Fruit fly (Drosophila melanogaster) whole organism, embryonic: ENCODE measurements around the gene Veneno.

ENCODE experiments used
- CG10274 ChIP-seq: fragments of 200-800 bp; sonication (Bioruptor generic); optimal IDR thresholded peaks from 3 replicates; lab custom pipeline; 2017; ENCODE audit warnings: missing biosample characterization, mild to moderate bottlenecking, missing genetic modification characterization
- CG10321 ChIP-seq: fragments of 200-800 bp; sonication (Bioruptor generic); IDR thresholded peaks from 2 replicates; pipeline ENCODE4 v1.3.6; 2022; ENCODE audit warnings: missing biosample characterization, missing genetic modification characterization
- CG10979 ChIP-seq: fragments of 200-800 bp; sonication (Bioruptor generic); optimal IDR thresholded peaks from 2 replicates; lab custom pipeline; 2018; ENCODE audit warnings: missing biosample characterization, mild to moderate bottlenecking, missing genetic modification characterization, moderate library complexity
- CG11398 ChIP-seq: fragments of 200-800 bp; sonication (Bioruptor generic); optimal IDR thresholded peaks from 2 replicates; lab custom pipeline; 2016; ENCODE audit warnings: missing biosample characterization, missing genetic modification characterization
- CG11695 ChIP-seq: fragments of 200-800 bp; sonication (Bioruptor generic); IDR thresholded peaks from 3 replicates; pipeline ENCODE4 v1.3.6; 2022; ENCODE audit warnings: missing biosample characterization, missing genetic modification characterization
- CG12155 ChIP-seq: fragments of 200-800 bp; sonication (Bioruptor generic); optimal IDR thresholded peaks from 3 replicates; lab custom pipeline; 2016; ENCODE audit warnings: missing biosample characterization, missing genetic modification characterization
- CG12942 ChIP-seq: fragments of 200-800 bp; sonication (Bioruptor generic); optimal IDR thresholded peaks from 3 replicates; lab custom pipeline; 2016; ENCODE audit warnings: missing biosample characterization, missing genetic modification characterization
- CG14014 ChIP-seq: fragments of 200-800 bp; sonication (Bioruptor generic); IDR thresholded peaks from 2 replicates; pipeline ENCODE4 v1.3.6; 2022; ENCODE audit warnings: missing biosample characterization, missing genetic modification characterization
- CG15601 ChIP-seq: fragments of 200-800 bp; sonication (Bioruptor generic); optimal IDR thresholded peaks from 3 replicates; lab custom pipeline; 2019; ENCODE audit warnings: missing biosample characterization, mild to moderate bottlenecking, missing genetic modification characterization, moderate library complexity
- CG16813 ChIP-seq: fragments of 200-800 bp; sonication (Bioruptor generic); IDR thresholded peaks from 3 replicates; pipeline ENCODE4 v1.3.6; 2022; ENCODE audit warnings: missing biosample characterization, missing genetic modification characterization; ENCODE audit not compliant: partially characterized antibody
- CG17802 ChIP-seq: fragments of 200-800 bp; sonication (Bioruptor generic); optimal IDR thresholded peaks from 2 replicates; lab custom pipeline; 2018; ENCODE audit warnings: missing biosample characterization, mild to moderate bottlenecking, missing genetic modification characterization, moderate library complexity
- CG18764 ChIP-seq: fragments of 200-800 bp; sonication (Bioruptor generic); optimal IDR thresholded peaks from 3 replicates; lab custom pipeline; 2016; ENCODE audit warnings: missing biosample characterization, missing genetic modification characterization
- CG30431 ChIP-seq: fragments of 200-800 bp; sonication (Bioruptor generic); optimal IDR thresholded peaks from 2 replicates; lab custom pipeline; 2017; ENCODE audit warnings: missing biosample characterization, missing genetic modification characterization
- CG3847 ChIP-seq: fragments of 200-800 bp; sonication (Bioruptor generic); IDR thresholded peaks from 2 replicates; pipeline ENCODE4 v1.3.6; 2022; ENCODE audit warnings: missing biosample characterization, missing genetic modification characterization
- CG3995 ChIP-seq: fragments of 200-800 bp; sonication (Bioruptor generic); optimal IDR thresholded peaks from 3 replicates; lab custom pipeline; 2016; ENCODE audit warnings: missing biosample characterization, missing genetic modification characterization
- CG6689 ChIP-seq: fragments of 200-800 bp; sonication (Bioruptor generic); IDR thresholded peaks from 2 replicates; pipeline ENCODE4 v1.3.6; 2022; ENCODE audit warnings: missing biosample characterization, missing genetic modification characterization
- CG7271 ChIP-seq: fragments of 200-800 bp; sonication (Bioruptor generic); optimal IDR thresholded peaks from 2 replicates; lab custom pipeline; 2018; ENCODE audit warnings: missing biosample characterization, mild to moderate bottlenecking, missing genetic modification characterization, moderate library complexity
- CG7372 ChIP-seq: fragments of 200-800 bp; sonication (Bioruptor generic); IDR thresholded peaks from 2 replicates; pipeline ENCODE4 v1.3.6; 2022; ENCODE audit warnings: missing biosample characterization, missing genetic modification characterization
- CG8281 ChIP-seq: fragments of 200-800 bp; sonication (Bioruptor generic); optimal IDR thresholded peaks from 2 replicates; lab custom pipeline; 2018; ENCODE audit warnings: missing biosample characterization, mild to moderate bottlenecking, missing genetic modification characterization, moderate library complexity
- CG8359 ChIP-seq: fragments of 200-800 bp; sonication (Bioruptor generic); optimal IDR thresholded peaks from 2 replicates; lab custom pipeline; 2017; ENCODE audit warnings: missing biosample characterization, mild to moderate bottlenecking, missing genetic modification characterization, borderline replicate concordance
- CG8765 ChIP-seq: fragments of 200-800 bp; sonication (Bioruptor generic); IDR thresholded peaks from 2 replicates; pipeline ENCODE4 v1.3.6; 2022; ENCODE audit warnings: missing biosample characterization, missing genetic modification characterization
- CG9609 ChIP-seq: fragments of 200-800 bp; sonication (Bioruptor generic); optimal IDR thresholded peaks from 3 replicates; lab custom pipeline; 2016; ENCODE audit warnings: missing biosample characterization, missing genetic modification characterization
- D19B ChIP-seq: fragments of 200-800 bp; sonication (Bioruptor generic); optimal IDR thresholded peaks from 2 replicates; lab custom pipeline; 2017; ENCODE audit warnings: missing biosample characterization, mild to moderate bottlenecking, missing genetic modification characterization
- Doc2 ChIP-seq: fragments of 200-800 bp; sonication (Bioruptor generic); IDR thresholded peaks from 2 replicates; pipeline ENCODE4 v1.3.6; 2022; ENCODE audit warnings: missing biosample characterization, missing genetic modification characterization
- Doc3 ChIP-seq: fragments of 200-800 bp; sonication (Bioruptor generic); IDR thresholded peaks from 3 replicates; pipeline ENCODE4 v1.3.6; 2022; ENCODE audit warnings: missing biosample characterization, missing genetic modification characterization; ENCODE audit not compliant: partially characterized antibody
- Eip74EF ChIP-seq, 2 experiments: fragments of 200-800 bp in 1 of 2; fragments of >200 bp in 1 of 2; sonication (Bioruptor generic) in 1 of 2; optimal IDR thresholded peaks; 2 replicates each; lab custom pipeline; 2017 to 2019; ENCODE audit warnings: missing biosample characterization in 2 of 2, missing genetic modification characterization in 2 of 2, mild to moderate bottlenecking in 1 of 2, moderate library complexity in 1 of 2
- Kr ChIP-seq: fragments of 200-800 bp; sonication (Bioruptor generic); optimal IDR thresholded peaks from 2 replicates; lab custom pipeline; 2017; ENCODE audit warnings: missing biosample characterization, mild to moderate bottlenecking, missing genetic modification characterization
- MTF-1 ChIP-seq: fragments of 200-800 bp; sonication (Bioruptor generic); optimal IDR thresholded peaks from 2 replicates; lab custom pipeline; 2018; ENCODE audit warnings: missing biosample characterization, mild to moderate bottlenecking, missing genetic modification characterization, borderline replicate concordance
- Optix ChIP-seq: fragments of 200-800 bp; sonication (Bioruptor generic); IDR thresholded peaks from 3 replicates; pipeline ENCODE4 v1.3.6; 2022; ENCODE audit warnings: missing biosample characterization, missing genetic modification characterization
- Sox100B ChIP-seq: fragments of 200-800 bp; sonication (Bioruptor generic); optimal IDR thresholded peaks from 3 replicates; lab custom pipeline; 2018; ENCODE audit warnings: missing biosample characterization, mild to moderate bottlenecking, missing genetic modification characterization
- amos ChIP-seq: fragments of 200-800 bp; sonication (Bioruptor generic); IDR thresholded peaks from 2 replicates; pipeline ENCODE4 v1.3.6; 2022; ENCODE audit warnings: missing biosample characterization, missing genetic modification characterization; ENCODE audit not compliant: partially characterized antibody
- ato ChIP-seq: fragments of 200-800 bp; sonication (Bioruptor generic); IDR thresholded peaks from 2 replicates; pipeline ENCODE4 v1.3.6; 2022; ENCODE audit warnings: missing biosample characterization, missing genetic modification characterization; ENCODE audit not compliant: partially characterized antibody
- az2 ChIP-seq: fragments of 200-800 bp; sonication (Bioruptor generic); optimal IDR thresholded peaks from 3 replicates; lab custom pipeline; 2016; ENCODE audit warnings: missing biosample characterization, missing genetic modification characterization
- chinmo ChIP-seq: fragments of 200-800 bp; sonication (Bioruptor generic); IDR thresholded peaks from 4 replicates; pipeline ENCODE4 v1.3.6; 2022; ENCODE audit warnings: missing biosample characterization, missing genetic modification characterization; ENCODE audit not compliant: partially characterized antibody
- croc ChIP-seq: fragments of 200-800 bp; sonication (Bioruptor generic); conservative IDR thresholded peaks from 3 replicates; pipeline ENCODE4 v1.3.6; 2022; ENCODE audit warnings: missing biosample characterization, missing genetic modification characterization
- gfzf ChIP-seq: fragments of 200-800 bp; sonication (Bioruptor generic); optimal IDR thresholded peaks from 2 replicates; lab custom pipeline; 2016; ENCODE audit warnings: missing biosample characterization, mild to moderate bottlenecking, missing genetic modification characterization, moderate library complexity
- gsb ChIP-seq: fragments of 200-800 bp; sonication (Bioruptor generic); IDR thresholded peaks from 2 replicates; pipeline ENCODE4 v1.3.6; 2022; ENCODE audit warnings: missing biosample characterization, missing genetic modification characterization
- hbn ChIP-seq: fragments of 200-800 bp; sonication (Bioruptor generic); IDR thresholded peaks from 2 replicates; pipeline ENCODE4 v1.3.6; 2022; ENCODE audit warnings: missing biosample characterization, missing genetic modification characterization; ENCODE audit not compliant: partially characterized antibody
- her ChIP-seq: fragments of 200-800 bp; sonication (Bioruptor generic); optimal IDR thresholded peaks from 2 replicates; lab custom pipeline; 2016; ENCODE audit warnings: missing biosample characterization, missing genetic modification characterization
- ind ChIP-seq: fragments of 200-800 bp; sonication (Bioruptor generic); optimal IDR thresholded peaks from 3 replicates; lab custom pipeline; 2016; ENCODE audit warnings: missing biosample characterization, missing genetic modification characterization
- inv ChIP-seq: fragments of 200-800 bp; sonication (Bioruptor generic); IDR thresholded peaks from 2 replicates; pipeline ENCODE4 v1.3.6; 2022; ENCODE audit warnings: missing biosample characterization, missing genetic modification characterization; ENCODE audit not compliant: partially characterized antibody
- otp ChIP-seq: fragments of 200-800 bp; sonication (Bioruptor generic); IDR thresholded peaks from 3 replicates; pipeline ENCODE4, ENCODE4 v1.3.6; 2022; ENCODE audit warnings: missing biosample characterization, missing genetic modification characterization
- pita ChIP-seq: fragments of 200-800 bp; sonication (Bioruptor generic); optimal IDR thresholded peaks from 2 replicates; lab custom pipeline; 2017; ENCODE audit warnings: missing biosample characterization, mild to moderate bottlenecking, missing genetic modification characterization
- row ChIP-seq: fragments of 200-800 bp; sonication (Bioruptor generic); IDR thresholded peaks from 3 replicates; pipeline ENCODE4 v1.3.6; 2022; ENCODE audit warnings: missing biosample characterization, missing genetic modification characterization
- slou ChIP-seq: fragments of 200-800 bp; sonication (Bioruptor generic); optimal IDR thresholded peaks from 3 replicates; lab custom pipeline; 2016; ENCODE audit warnings: missing biosample characterization, missing genetic modification characterization
- so ChIP-seq: fragments of 200-800 bp; sonication (Bioruptor generic); IDR thresholded peaks from 3 replicates; pipeline ENCODE4 v1.3.6; 2022; ENCODE audit warnings: missing biosample characterization, missing genetic modification characterization
- tll ChIP-seq, 2 experiments: fragments of 200-800 bp in 1 of 2; fragments of >200 bp in 1 of 2; sonication (Bioruptor generic) in 1 of 2; optimal IDR thresholded peaks; 2 replicates each; lab custom pipeline; 2017 to 2019; ENCODE audit warnings: missing biosample characterization in 2 of 2, missing genetic modification characterization in 2 of 2, mild to moderate bottlenecking in 1 of 2, moderate library complexity in 1 of 2
- vvl ChIP-seq: fragments of 200-800 bp; sonication (Bioruptor generic); IDR thresholded peaks from 2 replicates; pipeline ENCODE4 v1.3.6; 2022; ENCODE audit warnings: missing biosample characterization, missing genetic modification characterization
- zen ChIP-seq: fragments of 200-800 bp; sonication (Bioruptor generic); optimal IDR thresholded peaks from 3 replicates; lab custom pipeline; 2018; ENCODE audit warnings: missing biosample characterization, mild to moderate bottlenecking, missing genetic modification characterization, moderate library complexity

Gene Veneno

DNA sequence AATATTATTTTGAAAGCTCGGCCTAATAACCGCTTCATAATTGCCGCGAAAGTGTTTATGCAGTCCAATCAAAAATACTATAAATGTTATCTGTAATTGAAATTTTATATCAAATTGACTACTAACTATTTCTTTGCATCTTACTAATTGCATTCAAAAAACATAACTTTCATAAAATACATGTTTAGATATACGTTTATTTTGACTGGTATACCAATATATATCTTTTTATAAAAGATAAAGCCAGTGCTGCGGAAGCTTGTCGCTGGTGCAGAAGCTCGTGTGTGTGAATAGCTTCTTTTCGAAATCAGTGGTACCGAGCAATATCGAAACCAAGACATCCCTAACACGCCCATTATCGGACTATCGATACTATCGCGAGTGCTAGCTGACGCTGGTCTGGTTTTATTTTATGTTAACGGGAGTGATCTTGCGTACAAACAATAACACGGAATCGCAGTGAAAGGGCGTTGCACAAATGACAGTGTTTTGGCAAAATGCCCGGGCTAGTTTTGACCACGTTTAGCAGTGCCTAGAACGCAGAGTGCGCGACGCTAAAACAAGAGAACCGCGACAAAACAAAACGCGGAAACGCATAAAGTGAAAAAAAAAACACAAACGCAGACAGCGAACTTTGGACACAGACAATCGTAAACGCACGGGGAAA, 12.8 kb downstream of the Veneno start, which contains the start of gene Atg13 (continued):
- peak; percentile 59 for TF ChIP-seq CG17802 (tag; lab: Kevin White, UChicago)
- TF ChIP-seq CG10979 (tag; lab: Kevin White, UChicago), result no peak
- no peak for TF ChIP-seq Optix
- peak; percentile 83 for TF ChIP-seq CG16813 (GFP tag; lab: Robert Waterston, UW)
- TF ChIP-seq CG10274, result no peak
- TF ChIP-seq amos (GFP tag; lab: Robert Waterston, UW), result peak; percentile 90; the same call in 1 of the 2 replicates
- no peak for TF ChIP-seq CG6689
- TF ChIP-seq hbn (GFP tag; lab: Robert Waterston, UW), result peak; percentile 43; the same call in 1 of the 2 replicates
- no peak for TF ChIP-seq her
- peak; percentile 79 for TF ChIP-seq ato
- TF ChIP-seq CG15601 (tag; lab: Kevin White, UChicago), result no peak
- no peak for TF ChIP-seq gsb (GFP tag; lab: Robert Waterston, UW)
- TF ChIP-seq otp (GFP tag; lab: Robert Waterston, UW), result no peak
- no peak for TF ChIP-seq MTF-1 (GFP tag; lab: Kevin White, UChicago)
- no peak for TF ChIP-seq croc (GFP tag; lab: Robert Waterston, UW)
- TF ChIP-seq vvl (GFP tag; lab: Robert Waterston, UW), result no peak
- no peak for TF ChIP-seq CG7372 (GFP tag; lab: Robert Waterston, UW)
- no peak for TF ChIP-seq gfzf (GFP tag; lab: Kevin White, UChicago)
- no peak for TF ChIP-seq slou
- TF ChIP-seq ind, result peak; percentile 22
- TF ChIP-seq chinmo (GFP tag; lab: Robert Waterston, UW), result peak; percentile 73; the same call in 2 of the 4 replicates
- TF ChIP-seq CG8765, result no peak
- TF ChIP-seq row, result peak; percentile 82
- peak in 1 of 2 experiments; percentile 93 for TF ChIP-seq tll (GFP tag; optimal IDR thresholded peaks at IDR 0.05; lab: Kevin White, UChicago)
- no peak for TF ChIP-seq pita (GFP tag; lab: Kevin White, UChicago)
- no peak for TF ChIP-seq CG18764 (GFP tag; lab: Kevin White, UChicago)
- TF ChIP-seq Eip74EF (GFP tag; optimal IDR thresholded peaks at IDR 0.05; lab: Kevin White, UChicago), result peak; percentile 49 to 64
- TF ChIP-seq CG7271 (tag; lab: Kevin White, UChicago), result no peak
- peak; percentile 70 for TF ChIP-seq inv (GFP tag; lab: Robert Waterston, UW)
- TF ChIP-seq so (GFP tag; lab: Robert Waterston, UW), result no peak
- TF ChIP-seq Sox100B, result no peak
- no peak for TF ChIP-seq CG30431 (GFP tag; lab: Kevin White, UChicago)
- peak; percentile 8 for TF ChIP-seq CG9609 (GFP tag; lab: Kevin White, UChicago)
- TF ChIP-seq CG3847 (GFP tag; lab: Robert Waterston, UW), result no peak
- no peak for TF ChIP-seq CG11695
- peak; percentile 42; the same call in 1 of the 3 replicates for TF ChIP-seq Doc3 (GFP tag; lab: Robert Waterston, UW)
- no peak for TF ChIP-seq CG11398
- TF ChIP-seq Kr (GFP tag; lab: Kevin White, UChicago), result no peak
- TF ChIP-seq CG3995 (GFP tag; lab: Kevin White, UChicago), result no peak
- TF ChIP-seq Doc2 (GFP tag; lab: Robert Waterston, UW), result no peak
- no peak for TF ChIP-seq CG14014 (GFP tag; lab: Robert Waterston, UW)
- peak; percentile 20 for TF ChIP-seq CG12155 (GFP tag; lab: Kevin White, UChicago)
- peak; percentile 16 for TF ChIP-seq az2 (GFP tag; lab: Kevin White, UChicago)
- TF ChIP-seq CG8359 (GFP tag; lab: Kevin White, UChicago), result no peak
- no peak for TF ChIP-seq CG8281 (tag; lab: Kevin White, UChicago)
- peak; percentile 36 for TF ChIP-seq zen (tag; lab: Kevin White, UChicago)
- TF ChIP-seq D19B (GFP tag; lab: Kevin White, UChicago), result no peak
- no peak for TF ChIP-seq CG10321 (GFP tag; lab: Robert Waterston, UW)
- no peak for TF ChIP-seq CG12942 (GFP tag; lab: Kevin White, UChicago)
